Fruit fly (Drosophila melanogaster) whole organism, prepupa: ENCODE measurements around the gene CG3655.
A peak's percentile ranks its signal among the peaks of the same experiment; 100 is the strongest.

Experiments
- CG10631 ChIP-seq: fragments of 200-800 bp; sonication (Bioruptor generic); optimal IDR thresholded peaks from 2 replicates; lab custom pipeline; 2016; ENCODE audit warnings: missing biosample characterization, missing genetic modification characterization
- CG11762 ChIP-seq: fragments of 200-800 bp; sonication (Bioruptor generic); optimal IDR thresholded peaks from 3 replicates; lab custom pipeline; 2016; ENCODE audit warnings: missing biosample characterization, missing genetic modification characterization; ENCODE audit not compliant: insufficient read depth
- CG11902 ChIP-seq: fragments of 200-800 bp; sonication (Bioruptor generic); optimal IDR thresholded peaks from 3 replicates; lab custom pipeline; 2016; ENCODE audit warnings: missing biosample characterization, missing genetic modification characterization
- CG15336 ChIP-seq: fragments of 200-800 bp; sonication (Bioruptor generic); IDR thresholded peaks from 2 replicates; pipeline ENCODE4 v1.3.6; 2022; ENCODE audit warnings: missing biosample characterization, missing genetic modification characterization
- CG1621 ChIP-seq: fragments of 200-800 bp; sonication (Bioruptor generic); optimal IDR thresholded peaks from 3 replicates; lab custom pipeline; 2018; ENCODE audit warnings: missing biosample characterization, mild to moderate bottlenecking, missing genetic modification characterization
- CG16779 ChIP-seq: fragments of 200-800 bp; sonication (Bioruptor generic); optimal IDR thresholded peaks from 3 replicates; lab custom pipeline; 2017; ENCODE audit warnings: missing biosample characterization, mild to moderate bottlenecking, missing genetic modification characterization
- CG32006 ChIP-seq: fragments of 200-800 bp; sonication (Bioruptor generic); optimal IDR thresholded peaks from 3 replicates; lab custom pipeline; 2017; ENCODE audit warnings: missing biosample characterization, mild to moderate bottlenecking, missing genetic modification characterization
- CG34406 ChIP-seq: fragments of 200-800 bp; sonication (Bioruptor generic); optimal IDR thresholded peaks from 3 replicates; lab custom pipeline; 2016; ENCODE audit warnings: missing biosample characterization, missing genetic modification characterization
- CG4318 ChIP-seq: fragments of 200-800 bp; sonication (Bioruptor generic); optimal IDR thresholded peaks from 3 replicates; lab custom pipeline; 2017; ENCODE audit warnings: missing biosample characterization, mild to moderate bottlenecking, missing genetic modification characterization
- CG6163 ChIP-seq: fragments of 200-800 bp; sonication (Bioruptor generic); IDR thresholded peaks from 3 replicates; pipeline ENCODE4 v1.3.6; 2022; ENCODE audit warnings: missing biosample characterization, missing genetic modification characterization
- CG6792 ChIP-seq: fragments of 200-800 bp; sonication (Bioruptor generic); optimal IDR thresholded peaks from 3 replicates; lab custom pipeline; 2016; ENCODE audit warnings: missing biosample characterization, missing genetic modification characterization
- CG6854 ChIP-seq: fragments of 200-800 bp; sonication (Bioruptor generic); optimal IDR thresholded peaks from 2 replicates; lab custom pipeline; 2017; ENCODE audit warnings: missing biosample characterization, mild to moderate bottlenecking, missing genetic modification characterization
- CG8119 ChIP-seq: fragments of 200-800 bp; sonication (Bioruptor generic); IDR thresholded peaks from 3 replicates; pipeline ENCODE4 v1.3.6; 2022; ENCODE audit warnings: missing biosample characterization, missing genetic modification characterization
- CG9139 ChIP-seq: fragments of 200-800 bp; sonication (Bioruptor generic); optimal IDR thresholded peaks from 3 replicates; lab custom pipeline; 2017; ENCODE audit warnings: missing biosample characterization, mild to moderate bottlenecking, missing genetic modification characterization
- Eip78C ChIP-seq: fragments of 200-800 bp; sonication (Bioruptor generic); peaks from one replicate; lab custom pipeline; 2016; ENCODE audit warnings: missing biosample characterization, missing genetic modification characterization
- Eip93F ChIP-seq: fragments of 200-800 bp; sonication (Bioruptor generic); optimal IDR thresholded peaks from 2 replicates; lab custom pipeline; 2016; ENCODE audit warnings: missing biosample characterization, mild to moderate bottlenecking, missing genetic modification characterization
- Ets96B ChIP-seq: fragments of 200-800 bp; optimal IDR thresholded peaks from 2 replicates; lab custom pipeline; 2019; ENCODE audit warnings: missing biosample characterization, mild to moderate bottlenecking, missing genetic modification characterization, moderate library complexity
- Gug ChIP-seq: fragments of 200-800 bp; sonication (Bioruptor generic); IDR thresholded peaks from 2 replicates; pipeline ENCODE4 v1.3.6; 2022; ENCODE audit warnings: missing biosample characterization, missing genetic modification characterization
- Hr38 ChIP-seq: sonication (Bioruptor generic); optimal IDR thresholded peaks from 2 replicates; lab custom pipeline; 2016; ENCODE audit warnings: missing biosample characterization, missing genetic modification characterization
- Hr39 ChIP-seq: fragments of 200-800 bp; sonication (Bioruptor generic); optimal IDR thresholded peaks from 2 replicates; lab custom pipeline; 2016; ENCODE audit warnings: missing biosample characterization, missing genetic modification characterization
- Hr4 ChIP-seq: fragments of 200-800 bp; sonication (Bioruptor generic); optimal IDR thresholded peaks from 3 replicates; lab custom pipeline; 2016; ENCODE audit warnings: missing biosample characterization, missing genetic modification characterization
- Met ChIP-seq: fragments of 200-800 bp; sonication (Bioruptor generic); optimal IDR thresholded peaks from 3 replicates; lab custom pipeline; 2016; ENCODE audit warnings: missing biosample characterization, missing genetic modification characterization
- Smox ChIP-seq: fragments of 200-800 bp; sonication (Bioruptor generic); optimal IDR thresholded peaks from 3 replicates; lab custom pipeline; 2016; ENCODE audit warnings: missing biosample characterization, missing genetic modification characterization
- Sox102F ChIP-seq: fragments of 200-800 bp; sonication (Bioruptor generic); optimal IDR thresholded peaks from 2 replicates; lab custom pipeline; 2016; ENCODE audit warnings: missing biosample characterization, mild to moderate bottlenecking, missing genetic modification characterization
- Sox15 ChIP-seq: fragments of 200-800 bp; sonication (Bioruptor generic); optimal IDR thresholded peaks from 3 replicates; lab custom pipeline; 2016; ENCODE audit warnings: missing biosample characterization, missing genetic modification characterization
- dac ChIP-seq: fragments of 200-800 bp; sonication (Bioruptor generic); optimal IDR thresholded peaks from 2 replicates; lab custom pipeline; 2017; ENCODE audit warnings: missing biosample characterization, mild to moderate bottlenecking, missing genetic modification characterization
- eg ChIP-seq: fragments of 200-800 bp; sonication (Bioruptor generic); IDR thresholded peaks from 3 replicates; pipeline ENCODE4 v1.3.6; 2022; ENCODE audit warnings: missing biosample characterization, missing genetic modification characterization
- esn ChIP-seq: fragments of 200-800 bp; sonication (Bioruptor generic); optimal IDR thresholded peaks from 2 replicates; lab custom pipeline; 2016; ENCODE audit warnings: missing biosample characterization, mild to moderate bottlenecking, missing genetic modification characterization, moderate library complexity
- fd59A ChIP-seq: fragments of 200-800 bp; sonication (Bioruptor generic); optimal IDR thresholded peaks from 2 replicates; lab custom pipeline; 2017; ENCODE audit warnings: missing biosample characterization, mild to moderate bottlenecking, missing genetic modification characterization, missing genetic modification reagents
- fd85E ChIP-seq: fragments of 200-800 bp; sonication (Bioruptor generic); optimal IDR thresholded peaks from 3 replicates; lab custom pipeline; 2016; ENCODE audit warnings: missing biosample characterization, missing genetic modification characterization
- fkh ChIP-seq: fragments of 200-800 bp; sonication (Bioruptor generic); optimal IDR thresholded peaks from 3 replicates; lab custom pipeline; 2017; ENCODE audit warnings: missing biosample characterization, mild to moderate bottlenecking, missing genetic modification characterization, moderate library complexity
- net ChIP-seq: fragments of 200-800 bp; sonication (Bioruptor generic); optimal IDR thresholded peaks from 3 replicates; lab custom pipeline; 2016; ENCODE audit warnings: missing biosample characterization, missing genetic modification characterization
- salr ChIP-seq, 2 experiments: fragments of 200-800 bp; sonication (Bioruptor generic); optimal IDR thresholded peaks; 3 replicates each; lab custom pipeline; 2016 to 2018; ENCODE audit warnings: missing biosample characterization in 2 of 2, missing genetic modification characterization in 2 of 2, mild to moderate bottlenecking in 1 of 2
- spab ChIP-seq: fragments of 200-800 bp; sonication (Bioruptor generic); optimal IDR thresholded peaks from 2 replicates; lab custom pipeline; 2017; ENCODE audit warnings: missing biosample characterization, mild to moderate bottlenecking, missing genetic modification characterization, missing genetic modification reagents
- ss ChIP-seq, 2 experiments: fragments of 200-800 bp; sonication (Bioruptor generic); optimal IDR thresholded peaks; 2 replicates in 1 of 2; 3 replicates in 1 of 2; lab custom pipeline; 2017 to 2018; ENCODE audit warnings: mild to moderate bottlenecking in 2 of 2, missing biosample characterization in 2 of 2, missing genetic modification characterization in 2 of 2, moderate library complexity in 1 of 2
- svp ChIP-seq: fragments of 200-800 bp; sonication (Bioruptor generic); peaks from one replicate; lab custom pipeline; 2016; ENCODE audit warnings: missing biosample characterization, missing genetic modification characterization
- topi ChIP-seq: fragments of 200-800 bp; sonication (Bioruptor generic); optimal IDR thresholded peaks from 3 replicates; lab custom pipeline; 2016; ENCODE audit warnings: missing biosample characterization, missing genetic modification characterization
- vri ChIP-seq: fragments of 200-800 bp; sonication (Bioruptor generic); optimal IDR thresholded peaks from 3 replicates; lab custom pipeline; 2016; ENCODE audit warnings: missing biosample characterization, mild to moderate bottlenecking, missing genetic modification characterization

Gene CG3655

DNA sequence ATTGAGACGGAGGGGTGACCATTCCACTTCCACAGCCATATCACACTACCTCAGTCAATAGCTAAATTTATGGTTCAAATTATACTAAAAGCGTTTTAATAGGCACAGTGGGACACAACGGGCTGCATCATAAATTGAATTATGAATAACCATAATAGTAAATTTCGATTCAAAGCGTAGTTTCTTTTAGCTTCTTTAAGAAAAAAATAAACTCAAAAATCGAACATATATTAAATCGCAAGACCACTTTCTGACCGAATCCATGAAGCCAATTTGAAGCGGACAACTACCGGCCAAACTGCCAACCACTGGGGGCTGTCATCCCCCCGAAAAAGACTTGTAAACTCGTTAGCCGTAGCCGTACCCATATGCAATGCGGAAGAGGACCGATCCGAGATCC is 46.2 kb upstream of the CG3655 start (continued):
- no peak for TF ChIP-seq CG34406 (GFP tag; lab: Kevin White, UChicago)
- no peak for TF ChIP-seq fd59A
- no peak for TF ChIP-seq salr (GFP tag; optimal IDR thresholded peaks at IDR 0.05; lab: Kevin White, UChicago)
- TF ChIP-seq CG8119 = peak; percentile 59; the same call in 2 of the 3 replicates
- TF ChIP-seq Hr4 (GFP tag; lab: Kevin White, UChicago) = peak; percentile 56
- TF ChIP-seq Gug (GFP tag; lab: Robert Waterston, UW) = no peak
- 0 out of 3 replicates have a peak, but pooled peaks have one; percentile 13 for TF ChIP-seq eg

DNA sequence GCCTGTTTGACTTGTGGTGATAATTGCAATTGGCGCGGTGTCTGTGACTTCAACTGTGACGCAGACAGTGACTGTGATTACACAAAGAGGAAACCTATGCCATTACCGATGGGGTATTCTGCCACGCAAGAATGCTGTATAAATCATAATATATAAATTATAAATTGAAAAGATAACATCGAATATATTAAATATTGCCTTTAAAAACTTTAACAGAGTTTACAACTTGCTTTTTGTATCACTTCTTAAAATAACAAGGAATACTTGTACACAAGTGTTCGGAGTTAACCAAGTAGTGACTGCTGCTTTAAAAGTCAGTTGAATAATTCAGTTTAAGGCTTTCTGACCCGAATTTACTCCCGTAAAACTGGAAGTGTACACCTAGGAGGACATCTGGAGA is 45.2 kb upstream of the CG3655 start, which contains the start of gene CG11379:
TSS of gene CG11379 (plus strand) at position 301 of the 400 bp plus-strand sequence.
- peak; percentile 18 for TF ChIP-seq svp (GFP tag; lab: Kevin White, UChicago)
- TF ChIP-seq esn = no peak
- TF ChIP-seq, all 60 proteins: peak for 1

DNA sequence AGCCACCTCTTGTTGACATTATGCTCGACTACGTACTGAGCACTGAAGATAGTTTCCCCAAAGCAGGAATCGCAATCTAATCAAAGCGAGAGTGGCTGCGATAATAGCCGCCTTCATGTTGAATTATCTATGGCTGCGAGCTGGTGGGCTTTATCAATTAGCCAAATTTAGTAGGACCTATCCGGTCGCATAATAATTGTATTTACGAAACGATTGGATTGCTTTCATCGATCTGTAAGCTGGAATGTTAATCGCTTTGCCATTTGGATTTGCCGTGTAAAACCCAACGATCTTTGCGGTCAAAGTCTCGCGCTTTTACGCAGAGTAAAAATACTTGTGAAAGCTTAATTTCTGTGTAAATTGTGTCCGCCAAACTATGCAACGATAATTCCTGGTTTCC is 41.3 kb upstream of the CG3655 start, which contains the start of gene CG11384:
TSS of gene CG11384 (minus strand) at position 43 of the 400 bp plus-strand sequence.
- TF ChIP-seq Ets96B (tag; lab: Kevin White, UChicago) (no peak), svp (GFP tag; lab: Kevin White, UChicago) (peak; percentile 4)

DNA sequence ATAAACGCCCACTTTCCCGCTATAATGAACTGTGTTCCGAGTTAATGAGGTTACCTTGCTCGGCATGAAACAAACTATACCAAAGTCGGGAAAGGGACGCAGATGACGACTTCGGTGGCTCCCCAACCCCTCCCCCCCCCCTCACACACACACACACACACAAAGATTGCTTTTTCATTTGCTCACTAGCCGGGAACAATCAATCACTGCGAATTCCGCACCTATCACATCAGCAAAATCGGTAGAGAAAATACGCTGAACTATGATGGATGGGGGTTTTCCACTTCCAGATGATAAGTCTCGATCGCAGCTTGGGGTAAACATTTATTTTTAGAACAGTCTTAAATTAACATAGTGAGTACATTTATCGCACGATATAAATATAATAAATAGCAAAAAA is 38.9 kb upstream of the CG3655 start:
- no peak for TF ChIP-seq Hr38 (GFP tag; lab: Kevin White, UChicago)
- no peak for TF ChIP-seq Smox (GFP tag; lab: Kevin White, UChicago)

DNA sequence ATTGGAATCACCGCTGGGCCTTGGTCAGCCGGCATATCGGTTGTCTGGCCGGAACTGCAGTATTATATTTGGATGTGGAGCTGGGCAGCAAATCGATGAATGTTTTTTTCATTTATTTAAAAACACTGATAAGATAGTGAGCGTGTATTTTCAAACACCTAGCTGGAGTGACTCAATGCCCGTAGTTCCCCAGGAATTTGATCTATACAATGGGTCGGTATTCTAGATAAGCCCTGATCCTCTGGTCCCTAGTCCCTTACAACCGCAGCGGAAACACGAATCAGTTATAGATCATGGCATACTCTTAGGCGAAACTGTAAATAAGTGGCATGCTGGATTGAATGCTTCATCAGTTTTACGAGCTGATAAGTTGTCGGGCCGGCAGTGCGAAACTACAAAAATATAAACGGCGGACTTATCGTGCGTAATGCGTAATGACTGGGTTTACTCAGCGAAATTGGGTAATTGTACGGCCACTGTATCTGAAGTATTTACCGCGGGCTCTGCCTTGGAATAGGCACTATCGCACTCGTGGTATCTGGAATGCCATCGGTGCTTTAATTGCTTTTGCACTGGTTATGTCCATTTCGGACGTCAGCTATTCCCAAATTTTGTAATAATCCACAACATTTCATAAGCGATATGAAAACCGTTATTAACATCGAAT is 38.2 kb upstream of the CG3655 start:
- peak; percentile 58 for TF ChIP-seq vri (GFP tag; lab: Kevin White, UChicago)
- peak; percentile 44 for TF ChIP-seq svp (GFP tag; lab: Kevin White, UChicago)
- TF ChIP-seq Eip93F = no peak
- peak; percentile 36 for TF ChIP-seq Eip78C (GFP tag; lab: Kevin White, UChicago)
- no peak for TF ChIP-seq Sox102F
- no peak for TF ChIP-seq topi (GFP tag; lab: Kevin White, UChicago)
- TF ChIP-seq fkh = peak; percentile 19

DNA sequence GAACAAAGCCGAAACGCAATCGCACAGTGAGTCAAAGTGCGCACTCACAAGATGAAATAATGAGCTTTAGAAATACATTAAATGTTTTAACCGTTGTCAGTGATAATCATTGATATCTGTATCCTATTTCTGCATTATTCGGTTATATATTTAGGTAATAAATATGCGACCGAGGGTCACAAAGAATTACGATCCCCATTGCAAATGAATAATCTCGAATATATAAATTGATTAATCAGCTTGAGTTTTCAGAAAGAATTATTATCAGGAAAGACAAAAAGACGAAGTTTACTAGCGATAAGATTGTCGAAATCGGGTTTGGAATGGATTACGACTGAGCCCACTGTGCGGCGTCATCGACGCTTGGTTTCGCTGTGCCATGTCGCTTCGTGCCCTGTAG is 36.3 kb upstream of the CG3655 start:
- no peak for TF ChIP-seq fd85E (GFP tag; lab: Kevin White, UChicago)
- peak; percentile 30 for TF ChIP-seq CG6854
- peak; percentile 59 for TF ChIP-seq Smox (GFP tag; lab: Kevin White, UChicago)
- TF ChIP-seq Hr39 (GFP tag; lab: Kevin White, UChicago) = peak; percentile 50
- peak; percentile 74 for TF ChIP-seq topi (GFP tag; lab: Kevin White, UChicago)
- TF ChIP-seq Gug (GFP tag; lab: Robert Waterston, UW) = no peak
- TF ChIP-seq CG15336 (GFP tag; lab: Robert Waterston, UW) = no peak
- no peak for TF ChIP-seq eg
- TF ChIP-seq CG34406 (GFP tag; lab: Kevin White, UChicago) = peak; percentile 53
- no peak for TF ChIP-seq CG4318
- TF ChIP-seq esn = peak; percentile 70
- no peak for TF ChIP-seq fd59A
- peak; percentile 50 for TF ChIP-seq spab
- TF ChIP-seq CG11762 (GFP tag; lab: Kevin White, UChicago) = peak; percentile 30
- TF ChIP-seq Met = peak; percentile 75
- no peak for TF ChIP-seq dac (GFP tag; lab: Kevin White, UChicago)
- TF ChIP-seq CG10631 = peak; percentile 42
- TF ChIP-seq CG6163 (GFP tag; lab: Robert Waterston, UW) = no peak
- peak; percentile 35 for TF ChIP-seq net (GFP tag; lab: Kevin White, UChicago)
- TF ChIP-seq CG1621 (tag; lab: Kevin White, UChicago) = no peak
- TF ChIP-seq CG6792 (GFP tag; lab: Kevin White, UChicago) = peak; percentile 45
- peak; percentile 18 for TF ChIP-seq Sox15 (GFP tag; lab: Kevin White, UChicago)
- TF ChIP-seq CG9139 (GFP tag; lab: Kevin White, UChicago) = peak; percentile 19
- TF ChIP-seq CG8119 = 0 out of 3 replicates have a peak, but pooled peaks have one; percentile 27
- peak; percentile 48 to 69 for TF ChIP-seq ss (GFP tag; optimal IDR thresholded peaks at IDR 0.05; lab: Kevin White, UChicago)
- peak; percentile 54 for TF ChIP-seq CG32006
- TF ChIP-seq Sox102F = peak; percentile 60
- TF ChIP-seq Eip93F = peak; percentile 37
- peak; percentile 26 for TF ChIP-seq CG16779 (tag; lab: Kevin White, UChicago)
- peak in 1 of 2 experiments; percentile 19 for TF ChIP-seq salr (GFP tag; optimal IDR thresholded peaks at IDR 0.05; lab: Kevin White, UChicago)
- no peak for TF ChIP-seq Hr38 (GFP tag; lab: Kevin White, UChicago)
- TF ChIP-seq CG11902 (GFP tag; lab: Kevin White, UChicago) = peak; percentile 30
- peak; percentile 93 for TF ChIP-seq svp (GFP tag; lab: Kevin White, UChicago)
